Worm (Caenorhabditis elegans): ENCODE measurements around the gene ZK353.2.
A peak's percentile ranks its signal among the peaks of the same experiment; 100 is the strongest.

The ZK353.2 gene

DNA sequence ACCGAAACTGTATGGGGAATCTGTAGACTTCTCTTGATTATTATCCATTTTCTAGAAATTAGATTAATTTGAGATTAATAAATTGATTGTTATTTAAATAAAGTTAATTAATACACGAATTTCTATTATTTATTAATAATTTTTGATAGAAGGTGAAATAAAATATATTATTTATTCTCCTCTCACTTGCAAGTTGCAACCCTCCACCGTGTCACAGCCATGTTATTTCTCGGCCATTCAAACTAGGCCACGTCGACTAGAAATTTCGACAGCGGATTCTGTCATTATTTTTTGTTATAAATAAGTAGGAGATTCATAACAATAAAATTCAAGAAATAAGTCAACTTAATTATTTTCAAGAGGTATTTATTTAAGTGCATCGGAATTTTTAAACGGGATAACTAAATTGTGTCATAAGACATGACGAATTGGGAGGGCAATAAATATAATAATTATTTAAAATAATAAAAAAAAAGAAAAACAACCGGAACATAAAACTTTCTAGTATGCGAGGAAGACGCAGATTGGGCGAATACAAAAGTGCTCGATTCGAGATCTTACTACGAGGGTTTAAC lies 45.1 kb downstream of the ZK353.2 start, which contains the start of gene ufbp-1:
TSS of gene ufbp-1 (minus strand) at position 51 of the 575 bp plus-strand sequence.
- TF ChIP-seq hmg-4 (GFP tag; optimal IDR thresholded peaks at IDR 0.05) (no peak), ets-7 (tag; optimal IDR thresholded peaks at IDR 0.05) (no peak), sea-1 (GFP tag; conservative IDR thresholded peaks at IDR 0.05) (0 out of 2 replicates have a peak, but pooled peaks have one; percentile 17), pes-1 (GFP tag; IDR thresholded peaks at IDR 0.05) (no peak)

DNA sequence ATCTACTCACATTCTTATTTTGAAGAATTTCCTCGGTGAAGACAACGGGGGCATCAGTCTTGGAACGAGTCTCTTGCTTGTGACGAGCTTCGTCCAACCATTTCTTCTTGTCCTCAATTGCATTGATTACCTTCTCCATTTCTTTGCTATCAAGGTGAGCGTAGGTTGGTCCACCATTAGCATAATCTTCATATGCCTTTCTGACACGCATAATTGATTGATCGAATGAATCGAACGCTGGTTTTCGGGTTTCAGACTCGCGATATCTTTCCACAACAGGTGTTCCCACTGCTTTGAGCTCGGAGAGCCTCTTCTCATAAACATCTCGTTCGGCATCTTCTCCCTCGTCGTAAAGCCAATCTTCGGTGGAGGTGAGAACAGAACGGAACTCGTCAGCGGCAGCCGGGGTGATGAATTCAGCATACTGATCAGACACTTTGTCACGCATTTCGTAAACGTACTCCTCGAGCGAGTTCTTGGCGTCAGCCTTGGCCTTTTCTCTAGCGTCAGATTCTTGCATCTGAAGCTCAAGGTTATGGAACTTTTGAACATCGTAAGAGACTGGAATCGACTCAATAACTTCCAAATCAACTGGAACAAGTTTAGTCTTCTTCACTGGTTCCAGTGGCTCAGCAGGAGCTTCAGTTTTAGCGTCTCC lies 46.1 kb downstream of the ZK353.2 start:
- TF ChIP-seq ceh-36 (tag; optimal IDR thresholded peaks at IDR 0.05) (no peak), scrt-1 (GFP tag; IDR thresholded peaks at IDR 0.05) (no peak), ama-1 (optimal IDR thresholded peaks at IDR 0.05) (no peak), hnd-1 (tag; optimal IDR thresholded peaks at IDR 0.05) (no peak), ets-7 (tag; optimal IDR thresholded peaks at IDR 0.05) (no peak), flt-1 (GFP tag; IDR thresholded peaks at IDR 0.05) (no peak), sea-1 (GFP tag; conservative IDR thresholded peaks at IDR 0.05) (no peak)

DNA sequence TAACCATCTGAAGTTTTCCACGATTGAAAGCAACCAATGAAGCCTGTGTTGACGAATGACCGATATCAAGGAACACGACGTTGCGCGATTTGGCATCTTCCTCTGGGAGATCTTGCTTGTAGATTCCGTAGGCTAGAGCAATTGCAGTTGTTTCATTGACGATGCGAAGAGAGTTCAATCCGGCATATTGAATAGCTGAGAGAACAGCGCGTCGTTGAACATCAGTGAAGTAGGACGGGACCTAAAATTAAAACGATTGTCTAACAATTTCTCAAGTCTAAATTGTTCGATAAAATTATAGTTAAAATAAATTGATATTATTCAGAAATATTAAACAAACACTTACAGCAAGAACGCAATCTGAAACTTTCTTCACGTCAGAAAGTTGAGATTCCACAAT lies 47.5 kb downstream of the ZK353.2 start:
- no peak for TF ChIP-seq tra-4 (tag; optimal IDR thresholded peaks at IDR 0.05)
- TF ChIP-seq ceh-13 (GFP tag; optimal IDR thresholded peaks at IDR 0.05), result no peak
- no peak for TF ChIP-seq aly-1 (tag; optimal IDR thresholded peaks at IDR 0.05)
- no peak for TF ChIP-seq sea-1 (GFP tag; conservative IDR thresholded peaks at IDR 0.05)
- TF ChIP-seq ceh-36 (tag; optimal IDR thresholded peaks at IDR 0.05), result no peak
- TF ChIP-seq F13C5.2 (tag; optimal IDR thresholded peaks at IDR 0.05), result no peak
- no peak for TF ChIP-seq hnd-1 (tag; optimal IDR thresholded peaks at IDR 0.05)
- no peak for TF ChIP-seq ets-7 (tag; optimal IDR thresholded peaks at IDR 0.05)
- TF ChIP-seq ama-1 (optimal IDR thresholded peaks at IDR 0.05), result no peak
- no peak for TF ChIP-seq B0310.2 (tag; optimal IDR thresholded peaks at IDR 0.05)
- TF ChIP-seq pes-1 (GFP tag; IDR thresholded peaks at IDR 0.05), result no peak

DNA sequence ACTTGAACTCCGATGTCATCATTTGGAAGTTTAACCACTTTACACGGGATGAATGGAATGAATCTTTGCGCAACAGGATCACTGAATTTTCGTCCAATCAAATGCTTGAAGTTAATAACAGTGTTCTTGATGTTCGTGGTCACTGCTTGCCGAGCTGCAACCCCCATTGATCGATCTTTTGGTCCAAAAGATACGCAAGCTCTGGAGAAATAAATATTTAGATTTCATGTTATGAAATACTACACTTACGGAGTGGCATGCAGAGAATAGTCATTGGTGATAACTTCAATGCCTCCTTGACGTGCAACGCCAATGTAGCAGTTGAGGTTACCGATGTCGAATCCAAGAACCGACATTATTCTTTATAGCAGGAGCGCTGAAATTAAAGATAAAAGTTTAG lies 48.0 kb downstream of the ZK353.2 start, which contains the start of gene hsp-110:
TSS of gene hsp-110 (minus strand) at position 376 of the 400 bp plus-strand sequence.
- no peak for TF ChIP-seq aly-1 (tag; optimal IDR thresholded peaks at IDR 0.05)
- peak; percentile 13 for TF ChIP-seq ama-1 (optimal IDR thresholded peaks at IDR 0.05)

DNA sequence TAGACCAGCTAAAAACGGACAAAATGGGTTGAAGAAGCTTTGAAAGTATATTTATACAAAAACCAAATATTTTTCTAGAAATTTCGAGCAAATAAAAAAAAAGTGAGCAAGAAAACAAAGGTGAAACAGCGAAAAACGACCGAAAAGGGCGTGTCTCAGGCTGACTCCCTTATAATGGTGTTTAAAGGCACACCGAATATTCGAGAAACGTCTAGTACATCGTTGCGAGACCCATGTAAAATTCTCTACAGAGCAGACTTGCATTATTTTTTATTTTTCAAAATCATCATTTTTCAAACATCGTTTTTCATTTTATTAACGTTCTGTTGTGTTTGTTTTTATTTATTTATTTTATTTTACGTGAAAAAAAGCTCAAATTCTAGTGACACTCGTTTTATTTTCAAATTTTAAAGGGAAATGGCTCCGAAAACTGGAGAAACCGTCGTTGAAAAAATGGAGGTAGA lies 48.5 kb downstream of the ZK353.2 start, which contains the start of gene rpn-3:
TSS of gene rpn-3 (plus strand) at position 414 of the 464 bp plus-strand sequence.
- TF ChIP-seq tra-4 (tag; optimal IDR thresholded peaks at IDR 0.05), result no peak
- TF ChIP-seq F13C5.2 (tag; optimal IDR thresholded peaks at IDR 0.05), result peak; percentile 84
- TF ChIP-seq tbx-11 (GFP tag; IDR thresholded peaks at IDR 0.05), result no peak
- TF ChIP-seq pes-1 (GFP tag; IDR thresholded peaks at IDR 0.05), result 0 out of 2 replicates have a peak, but pooled peaks have one; percentile 27
- TF ChIP-seq aly-1 (tag; optimal IDR thresholded peaks at IDR 0.05), result no peak
